Worm (Caenorhabditis elegans) whole organism, mixed stage, embryonic: Measurements from ENCODE around the gene hpo-28.

Source experiments
- M03D4.4 ChIP-seq: sonication (generic microtip); optimal IDR thresholded peaks from 2 replicates; lab custom pipeline; 2017; ENCODE audit warnings: mild to moderate bottlenecking, missing genetic modification characterization, missing compliant biosample characterization
- bed-3 ChIP-seq: fragments of 200-800 bp; sonication (Bioruptor generic); optimal IDR thresholded peaks from 3 replicates; lab custom pipeline; 2018; ENCODE audit warnings: mild to moderate bottlenecking, missing genetic modification characterization, moderate library complexity, missing compliant biosample characterization
- blmp-1 ChIP-seq: fragments of 150-350 bp; optimal IDR thresholded peaks from 2 replicates; lab custom pipeline; 2014; ENCODE audit warnings: missing biosample characterization, missing genetic modification characterization
- ceh-43 ChIP-seq: fragments of 200-800 bp; sonication (Bioruptor generic); optimal IDR thresholded peaks from 2 replicates; lab custom pipeline; 2018; ENCODE audit warnings: mild to moderate bottlenecking, missing genetic modification characterization, moderate library complexity, missing compliant biosample characterization
- ceh-83 ChIP-seq: fragments of 200-800 bp; sonication (Bioruptor generic); optimal IDR thresholded peaks from 2 replicates; lab custom pipeline; 2018; ENCODE audit warnings: mild to moderate bottlenecking, missing genetic modification characterization, missing compliant biosample characterization
- ces-1 ChIP-seq: fragments of 150-350 bp; optimal IDR thresholded peaks from 2 replicates; lab custom pipeline; 2014; ENCODE audit warnings: missing biosample characterization, missing genetic modification reagents, missing genetic modification characterization
- cnd-1 ChIP-seq: fragments of 200-800 bp; sonication (Bioruptor generic); optimal IDR thresholded peaks from 2 replicates; lab custom pipeline; 2018; ENCODE audit warnings: mild to moderate bottlenecking, missing genetic modification characterization, missing compliant biosample characterization
- drap-1 ChIP-seq: fragments of 200-800 bp; sonication (Bioruptor generic); optimal IDR thresholded peaks from 3 replicates; lab custom pipeline; 2018; ENCODE audit warnings: mild to moderate bottlenecking, missing genetic modification characterization, missing compliant biosample characterization
- elt-1 ChIP-seq: sonication (generic microtip); optimal IDR thresholded peaks from 2 replicates; lab custom pipeline; 2017; ENCODE audit warnings: missing genetic modification characterization, mild to moderate bottlenecking, missing compliant biosample characterization, antibody characterized with exemption, moderate library complexity, borderline replicate concordance; ENCODE audit not compliant: insufficient read depth
- elt-3 ChIP-seq: fragments of 150-350 bp; optimal IDR thresholded peaks from 2 replicates; lab custom pipeline; 2014; ENCODE audit warnings: missing biosample characterization, missing genetic modification characterization
- ham-2 ChIP-seq: fragments of 200-800 bp; sonication (Bioruptor generic); optimal IDR thresholded peaks from 2 replicates; lab custom pipeline; 2018; ENCODE audit warnings: mild to moderate bottlenecking, missing genetic modification characterization, missing compliant biosample characterization
- lin-13 ChIP-seq: fragments of 150-350 bp; optimal IDR thresholded peaks from 2 replicates; lab custom pipeline; 2014; ENCODE audit warnings: missing biosample characterization, missing genetic modification characterization
- lin-32 ChIP-seq: fragments of 200-800 bp; sonication (Bioruptor generic); optimal IDR thresholded peaks from 2 replicates; lab custom pipeline; 2018; ENCODE audit warnings: mild to moderate bottlenecking, missing genetic modification characterization, missing compliant biosample characterization
- lsy-2 ChIP-seq: fragments of 150-350 bp; optimal IDR thresholded peaks from 2 replicates; lab custom pipeline; 2014; ENCODE audit warnings: missing biosample characterization, missing genetic modification characterization
- mep-1 ChIP-seq: fragments of 150-350 bp; optimal IDR thresholded peaks from 2 replicates; lab custom pipeline; 2017; ENCODE audit warnings: missing biosample characterization, missing genetic modification reagents, missing genetic modification characterization, inconsistent platforms
- mls-2 ChIP-seq: sonication (generic microtip); optimal IDR thresholded peaks from 2 replicates; lab custom pipeline; 2016; ENCODE audit warnings: mild to moderate bottlenecking, missing genetic modification characterization, moderate library complexity, missing compliant biosample characterization
- nhr-12 ChIP-seq: fragments of 150-350 bp; optimal IDR thresholded peaks from 2 replicates; lab custom pipeline; 2014; ENCODE audit warnings: missing biosample characterization, missing genetic modification characterization
- nhr-2 ChIP-seq: fragments of 150-350 bp; optimal IDR thresholded peaks from 2 replicates; lab custom pipeline; 2014; ENCODE audit warnings: missing biosample characterization, missing genetic modification characterization
- nhr-237 ChIP-seq: fragments of 150-350 bp; optimal IDR thresholded peaks from 2 replicates; lab custom pipeline; 2014; ENCODE audit warnings: missing biosample characterization, missing genetic modification characterization
- nhr-28 ChIP-seq: fragments of 150-350 bp; optimal IDR thresholded peaks from 2 replicates; lab custom pipeline; 2014; ENCODE audit warnings: missing biosample characterization, missing genetic modification characterization
- nhr-76 ChIP-seq: sonication (generic microtip); optimal IDR thresholded peaks from 2 replicates; lab custom pipeline; 2017; ENCODE audit warnings: missing biosample characterization, missing genetic modification characterization
- pha-4 ChIP-seq: fragments of 150-350 bp; optimal IDR thresholded peaks from 2 replicates; lab custom pipeline; 2018; ENCODE audit warnings: missing biosample characterization, missing genetic modification reagents, missing genetic modification characterization
- sem-2 ChIP-seq: fragments of 200-800 bp; sonication (Bioruptor generic); optimal IDR thresholded peaks from 2 replicates; lab custom pipeline; 2018; ENCODE audit warnings: mild to moderate bottlenecking, missing genetic modification characterization, missing compliant biosample characterization
- snpc-4 ChIP-seq: fragments of 150-350 bp; optimal IDR thresholded peaks from 2 replicates; lab custom pipeline; 2014; ENCODE audit warnings: missing biosample characterization, missing genetic modification characterization
- sptf-1 ChIP-seq: sonication (generic microtip); optimal IDR thresholded peaks from 2 replicates; lab custom pipeline; 2017; ENCODE audit warnings: mild to moderate bottlenecking, missing genetic modification characterization, moderate library complexity, missing compliant biosample characterization
- tbx-8 ChIP-seq: fragments of 200-800 bp; sonication (Bioruptor generic); optimal IDR thresholded peaks from 2 replicates; lab custom pipeline; 2018; ENCODE audit warnings: mild to moderate bottlenecking, missing genetic modification characterization, moderate library complexity, missing compliant biosample characterization
- unc-120 ChIP-seq: sonication (generic microtip); optimal IDR thresholded peaks from 2 replicates; lab custom pipeline; 2017; ENCODE audit warnings: missing genetic modification characterization, missing compliant biosample characterization; ENCODE audit not compliant: poor library complexity, severe bottlenecking
- unc-39 ChIP-seq: fragments of 150-350 bp; optimal IDR thresholded peaks from 2 replicates; lab custom pipeline; 2014; ENCODE audit warnings: missing biosample characterization, missing genetic modification characterization
- unc-62 ChIP-seq: fragments of 150-350 bp; optimal IDR thresholded peaks from 2 replicates; lab custom pipeline; 2014; ENCODE audit warnings: missing biosample characterization, missing genetic modification reagents, missing genetic modification characterization
- zip-8 ChIP-seq: fragments of 150-350 bp; optimal IDR thresholded peaks from 2 replicates; lab custom pipeline; 2014; ENCODE audit warnings: missing biosample characterization, missing genetic modification characterization

Gene hpo-28

DNA sequence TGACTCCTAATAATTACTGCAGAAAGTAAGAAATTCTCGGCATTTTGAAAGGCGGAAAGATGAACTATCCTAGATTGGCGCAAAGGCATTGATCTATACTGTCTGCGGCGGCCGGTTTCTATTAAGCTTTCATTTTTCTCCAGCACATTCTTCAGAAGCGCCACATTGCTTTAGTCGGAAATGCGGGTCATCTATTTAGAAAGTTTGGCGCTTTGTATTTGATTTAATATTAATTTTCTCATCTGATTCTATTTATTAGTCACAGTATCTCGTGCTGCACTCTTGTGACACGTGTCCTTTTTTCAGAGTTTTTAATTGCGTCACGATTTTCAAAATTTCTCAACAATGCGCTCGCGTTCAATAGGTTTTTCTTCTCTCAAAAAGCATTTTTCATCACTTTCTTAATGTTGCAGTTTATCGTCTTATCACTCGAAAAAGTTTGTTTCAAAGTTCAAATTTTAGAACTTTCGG is 5.9 kb upstream of the hpo-28 start:
- TF ChIP-seq snpc-4 (tag; lab: Kevin White, UChicago) (no peak), nhr-76 (tag; lab: Kevin White, UChicago) (no peak), drap-1 (GFP tag; lab: Kevin White, UChicago) (no peak), lsy-2 (no peak)

DNA sequence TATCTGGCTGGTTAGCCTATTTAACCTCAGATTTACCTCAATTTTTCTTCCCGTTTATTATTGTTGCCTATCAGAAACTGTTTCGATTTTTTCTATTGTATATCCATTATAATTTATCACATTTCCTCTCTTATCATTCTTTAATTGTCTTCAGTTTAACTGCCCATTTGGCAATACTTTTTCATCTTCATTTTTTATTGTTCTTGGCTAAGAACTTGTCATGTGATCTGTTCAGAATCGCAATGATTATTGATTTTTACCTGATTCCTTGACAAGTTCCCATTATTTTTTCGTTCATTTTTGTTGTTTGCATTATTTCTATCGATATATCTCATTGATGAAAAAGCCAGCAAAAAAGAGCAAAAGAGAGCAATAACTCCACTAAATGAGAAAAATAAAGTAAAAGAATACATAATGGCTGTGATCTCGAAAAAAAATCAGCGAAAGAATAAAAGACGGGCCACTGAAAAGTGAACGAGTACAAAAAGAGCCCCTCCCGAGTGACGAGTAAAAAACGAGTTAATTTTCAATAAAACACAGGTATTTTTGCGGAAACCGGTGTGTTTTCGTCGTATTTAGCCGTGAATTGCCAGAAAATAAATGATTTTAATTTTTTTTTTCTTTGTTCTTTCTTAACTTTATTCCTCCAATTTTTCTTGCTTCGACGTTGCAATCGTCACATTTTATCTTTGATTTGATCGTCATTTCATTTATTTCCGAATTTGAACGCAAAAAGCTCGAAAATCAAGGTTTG is 5.3 kb upstream of the hpo-28 start, which contains the start of gene arf-1:
Gene arf-1 (plus strand): TSS at position 657 of the 754 bp plus-strand sequence.
- no peak for TF ChIP-seq unc-39 (tag; lab: Kevin White, UChicago)
- TF ChIP-seq ces-1 (GFP tag; lab: Kevin White, UChicago) = no peak
- TF ChIP-seq M03D4.4 (tag; lab: Kevin White, UChicago) = no peak
- TF ChIP-seq elt-3 = no peak
- TF ChIP-seq sem-2 (GFP tag; lab: Kevin White, UChicago) = no peak
- TF ChIP-seq nhr-2 = no peak
- no peak for TF ChIP-seq nhr-12 (tag; lab: Kevin White, UChicago)
- no peak for TF ChIP-seq mls-2 (tag; lab: Kevin White, UChicago)
- no peak for TF ChIP-seq ham-2 (GFP tag; lab: Kevin White, UChicago)
- TF ChIP-seq drap-1 (GFP tag; lab: Kevin White, UChicago) = no peak
- no peak for TF ChIP-seq lin-13 (tag; lab: Kevin White, UChicago)
- no peak for TF ChIP-seq pha-4 (tag; lab: Kevin White, UChicago)
- no peak for TF ChIP-seq blmp-1 (tag; lab: Kevin White, UChicago)
- no peak for TF ChIP-seq unc-120 (tag; lab: Kevin White, UChicago)
- no peak for TF ChIP-seq elt-1
- no peak for TF ChIP-seq snpc-4 (tag; lab: Kevin White, UChicago)
- no peak for TF ChIP-seq cnd-1 (tag; lab: Kevin White, UChicago)
- TF ChIP-seq unc-62 = no peak
- no peak for TF ChIP-seq tbx-8

DNA sequence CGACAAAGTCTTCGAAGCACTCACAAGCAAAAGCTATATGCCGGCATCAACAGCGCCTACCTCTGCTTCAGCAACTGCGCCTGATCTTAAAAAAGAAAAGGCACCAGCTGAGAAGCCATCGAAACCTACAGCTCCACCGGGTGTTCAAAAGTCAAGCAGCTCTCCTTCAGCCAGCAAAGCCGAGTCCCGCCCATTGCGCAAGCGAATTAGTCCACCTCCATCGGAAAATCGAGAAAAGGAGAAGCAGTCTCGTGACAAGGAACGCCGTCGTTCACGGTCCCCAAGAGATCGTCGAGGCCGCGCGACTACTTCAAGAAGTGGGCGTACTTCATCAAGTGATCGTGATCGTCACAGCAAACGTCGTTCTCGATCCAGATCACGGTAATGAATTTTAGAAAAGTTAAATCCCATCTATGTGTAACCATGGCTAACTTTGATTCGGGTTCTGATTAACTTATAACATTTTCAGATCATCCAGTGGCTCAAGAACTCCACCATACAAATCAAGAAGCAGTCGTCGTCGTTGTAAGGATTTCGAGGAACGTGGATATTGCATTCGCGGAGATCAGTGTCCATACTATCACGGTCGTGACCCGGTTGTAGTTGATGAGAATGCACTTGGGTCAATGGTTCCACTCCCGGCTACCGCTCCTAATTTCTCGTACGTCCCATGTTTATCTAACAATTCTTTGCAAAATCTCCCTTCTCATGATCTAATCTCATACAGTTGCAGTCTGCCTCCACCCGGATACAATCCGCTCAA is 2.9 kb upstream of the hpo-28 start:
- TF ChIP-seq ceh-83 (GFP tag; lab: Kevin White, UChicago) (no peak), blmp-1 (tag; lab: Kevin White, UChicago) (no peak), unc-62 (no peak), zip-8 (no peak), nhr-2 (no peak), lin-13 (tag; lab: Kevin White, UChicago) (no peak)

- TF ChIP-seq lsy-2 = no peak
- no peak for TF ChIP-seq lin-32
- no peak for TF ChIP-seq bed-3
- TF ChIP-seq nhr-76 (tag; lab: Kevin White, UChicago) = no peak
- TF ChIP-seq ceh-43 (GFP tag; lab: Kevin White, UChicago) = no peak
- TF ChIP-seq ceh-83 (GFP tag; lab: Kevin White, UChicago) = no peak
- no peak for TF ChIP-seq nhr-28 (tag; lab: Kevin White, UChicago)
- no peak for TF ChIP-seq nhr-12 (tag; lab: Kevin White, UChicago)
- no peak for TF ChIP-seq snpc-4 (tag; lab: Kevin White, UChicago)
- no peak for TF ChIP-seq blmp-1 (tag; lab: Kevin White, UChicago)
- TF ChIP-seq mep-1 (tag; lab: Kevin White, UChicago) = no peak
- no peak for TF ChIP-seq nhr-237 (tag; lab: Kevin White, UChicago)
- no peak for TF ChIP-seq sem-2 (GFP tag; lab: Kevin White, UChicago)
- TF ChIP-seq cnd-1 (tag; lab: Kevin White, UChicago) = no peak
- no peak for TF ChIP-seq lin-13 (tag; lab: Kevin White, UChicago)
- no peak for TF ChIP-seq ham-2 (GFP tag; lab: Kevin White, UChicago)
Measured at ce11 chrIII:5711242-5711641, 2.1 kb upstream of the hpo-28 start, which contains the start of gene rbm-26. TSS of gene rbm-26 (plus strand) at chrIII:5711542.

DNA sequence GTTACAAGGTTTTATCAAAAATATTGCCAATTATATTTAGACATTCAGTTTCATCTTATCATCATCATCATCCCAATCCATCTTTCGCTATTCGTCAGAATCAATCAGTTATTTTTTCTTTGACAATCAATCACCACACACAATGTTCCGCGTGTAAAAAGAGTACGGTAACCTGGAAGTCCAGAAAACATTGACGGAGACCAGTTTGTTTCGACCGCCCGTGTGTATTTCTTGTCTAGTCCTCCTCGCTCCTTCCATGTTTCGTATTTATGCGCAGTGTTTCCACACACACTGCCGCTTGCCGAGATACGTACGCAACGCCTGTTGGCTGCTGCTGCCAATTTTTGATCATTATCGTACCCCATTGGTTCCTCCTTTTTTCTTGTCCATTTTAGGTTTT is 1.6 kb upstream of the hpo-28 start:
- TF ChIP-seq ham-2 (GFP tag; lab: Kevin White, UChicago) (peak; percentile 28), ceh-83 (GFP tag; lab: Kevin White, UChicago) (no peak), sem-2 (GFP tag; lab: Kevin White, UChicago) (no peak), sptf-1 (tag; lab: Kevin White, UChicago) (peak; percentile 25), M03D4.4 (tag; lab: Kevin White, UChicago) (no peak), nhr-12 (tag; lab: Kevin White, UChicago) (no peak), unc-62 (no peak), mep-1 (tag; lab: Kevin White, UChicago) (peak; percentile 28)
- TF ChIP-seq, all 35 proteins: peak for 3
